Fruit fly (Drosophila melanogaster) whole organism, embryonic: ENCODE data around the gene CG5500.

ENCODE experiments used
- Atf6 ChIP-seq: fragments of 200-800 bp; sonication (Bioruptor generic); IDR thresholded peaks from 2 replicates; pipeline ENCODE4 v1.3.6; 2022; ENCODE audit warnings: missing biosample characterization, missing genetic modification characterization
- Awh ChIP-seq: fragments of 200-800 bp; sonication (Bioruptor generic); IDR thresholded peaks from 2 replicates; pipeline ENCODE4, ENCODE4 v1.3.6; 2022; ENCODE audit warnings: missing biosample characterization, missing genetic modification characterization
- B-H1 ChIP-seq: fragments of 200-800 bp; sonication (Bioruptor generic); IDR thresholded peaks from 3 replicates; pipeline ENCODE4 v1.3.6; 2022; ENCODE audit warnings: missing biosample characterization, missing genetic modification characterization
- CG1024 ChIP-seq: fragments of 200-800 bp; sonication (Bioruptor generic); IDR thresholded peaks from 2 replicates; pipeline ENCODE4 v1.3.6; 2022; ENCODE audit warnings: missing biosample characterization, missing genetic modification characterization
- CG11695 ChIP-seq: fragments of 200-800 bp; sonication (Bioruptor generic); IDR thresholded peaks from 3 replicates; pipeline ENCODE4 v1.3.6; 2022; ENCODE audit warnings: missing biosample characterization, missing genetic modification characterization
- CG11696 ChIP-seq: fragments of 200-800 bp; sonication (Bioruptor generic); IDR thresholded peaks from 2 replicates; pipeline ENCODE4 v1.3.6; 2022; ENCODE audit warnings: missing biosample characterization, missing genetic modification characterization
- CG12219 ChIP-seq: fragments of 200-800 bp; sonication (Bioruptor generic); optimal IDR thresholded peaks from 3 replicates; lab custom pipeline; 2018; ENCODE audit warnings: missing biosample characterization, mild to moderate bottlenecking, missing genetic modification characterization
- CG14441 ChIP-seq: fragments of 200-800 bp; sonication (Bioruptor generic); IDR thresholded peaks from 2 replicates; pipeline ENCODE4 v1.3.6; 2022; ENCODE audit warnings: missing biosample characterization, missing genetic modification characterization
- CG14710 ChIP-seq: fragments of 200-800 bp; sonication (Bioruptor generic); optimal IDR thresholded peaks from 3 replicates; lab custom pipeline; 2019; ENCODE audit warnings: missing biosample characterization, mild to moderate bottlenecking, missing genetic modification characterization, moderate library complexity
- CG16863 ChIP-seq: fragments of 200-800 bp; sonication (Bioruptor generic); optimal IDR thresholded peaks from 3 replicates; lab custom pipeline; 2016; ENCODE audit warnings: missing biosample characterization, missing genetic modification characterization
- CG1792 ChIP-seq: fragments of 200-800 bp; sonication (Bioruptor generic); optimal IDR thresholded peaks from 2 replicates; lab custom pipeline; 2016; ENCODE audit warnings: missing biosample characterization, missing genetic modification characterization
- CG18476 ChIP-seq: fragments of 200-800 bp; sonication (Bioruptor generic); optimal IDR thresholded peaks from 2 replicates; lab custom pipeline; 2016; ENCODE audit warnings: missing biosample characterization, mild to moderate bottlenecking, missing genetic modification characterization
- CG32532 ChIP-seq: fragments of 200-800 bp; sonication (Bioruptor generic); IDR thresholded peaks from 2 replicates; pipeline ENCODE4 v1.3.6; 2022; ENCODE audit warnings: missing biosample characterization, missing genetic modification characterization
- CG34224 ChIP-seq: fragments of 200-800 bp; sonication (Bioruptor generic); IDR thresholded peaks from 3 replicates; pipeline ENCODE4 v1.3.6; 2022; ENCODE audit warnings: missing biosample characterization, missing genetic modification characterization; ENCODE audit not compliant: partially characterized antibody
- CG4282 ChIP-seq: fragments of 200-800 bp; sonication (Bioruptor generic); optimal IDR thresholded peaks from 2 replicates; lab custom pipeline; 2016; ENCODE audit warnings: missing biosample characterization, missing genetic modification characterization
- CG4820 ChIP-seq: fragments of 200-800 bp; sonication (Bioruptor generic); optimal IDR thresholded peaks from 3 replicates; lab custom pipeline; 2016; ENCODE audit warnings: missing biosample characterization, missing genetic modification characterization
- CG6654 ChIP-seq: fragments of 200-800 bp; sonication (Bioruptor generic); optimal IDR thresholded peaks from 2 replicates; lab custom pipeline; 2017; ENCODE audit warnings: missing biosample characterization, mild to moderate bottlenecking, missing genetic modification characterization
- CG7839 ChIP-seq: fragments of 200-800 bp; sonication (Bioruptor generic); optimal IDR thresholded peaks from 3 replicates; lab custom pipeline; 2018; ENCODE audit warnings: missing biosample characterization, mild to moderate bottlenecking, missing genetic modification characterization, moderate library complexity
- CG8944 ChIP-seq: fragments of 200-800 bp; sonication (Bioruptor generic); optimal IDR thresholded peaks from 3 replicates; lab custom pipeline; 2016; ENCODE audit warnings: missing biosample characterization, missing genetic modification characterization
- D ChIP-seq, 2 experiments: fragments of 200-800 bp in 1 of 2; fragments of >200 bp in 1 of 2; sonication (Bioruptor generic) in 1 of 2; optimal IDR thresholded peaks; 2 replicates in 1 of 2; 3 replicates in 1 of 2; lab custom pipeline; 2017; ENCODE audit warnings: mild to moderate bottlenecking in 1 of 2, missing biosample characterization in 1 of 2, missing genetic modification characterization in 1 of 2, missing genetic modification reagents in 1 of 2
- HHEX ChIP-seq: fragments of 200-800 bp; sonication (Bioruptor generic); optimal IDR thresholded peaks from 3 replicates; lab custom pipeline; 2017; ENCODE audit warnings: missing biosample characterization, mild to moderate bottlenecking, missing genetic modification characterization, missing genetic modification reagents
- HmgD ChIP-seq: fragments of 200-800 bp; sonication (Bioruptor generic); optimal IDR thresholded peaks from 3 replicates; lab custom pipeline; 2016; ENCODE audit warnings: missing biosample characterization, missing genetic modification characterization
- Hmr ChIP-seq: fragments of 200-800 bp; sonication (Bioruptor generic); optimal IDR thresholded peaks from 3 replicates; lab custom pipeline; 2017; ENCODE audit warnings: mild to moderate bottlenecking, missing biosample characterization, missing genetic modification reagents, missing genetic modification characterization
- Hmx ChIP-seq: fragments of 200-800 bp; sonication (Bioruptor generic); optimal IDR thresholded peaks from 2 replicates; lab custom pipeline; 2016; ENCODE audit warnings: missing biosample characterization, missing genetic modification characterization
- Hr39 ChIP-seq: fragments of >200 bp; optimal IDR thresholded peaks from 2 replicates; lab custom pipeline; 2017
- Jarid2 ChIP-seq: fragments of 200-800 bp; sonication (Bioruptor generic); optimal IDR thresholded peaks from 3 replicates; lab custom pipeline; 2017; ENCODE audit warnings: mild to moderate bottlenecking, missing biosample characterization, missing genetic modification reagents, missing genetic modification characterization
- Lhr ChIP-seq: fragments of 200-800 bp; sonication (Bioruptor generic); optimal IDR thresholded peaks from 3 replicates; lab custom pipeline; 2017; ENCODE audit warnings: mild to moderate bottlenecking, missing biosample characterization, missing genetic modification reagents, missing genetic modification characterization
- NK7.1 ChIP-seq: fragments of 200-800 bp; sonication (Bioruptor generic); optimal IDR thresholded peaks from 3 replicates; lab custom pipeline; 2016; ENCODE audit warnings: missing biosample characterization, missing genetic modification characterization
- Nf-YA ChIP-seq: fragments of 200-800 bp; sonication (Bioruptor generic); IDR thresholded peaks from 2 replicates; pipeline ENCODE4 v1.3.6; 2022; ENCODE audit warnings: missing biosample characterization, missing genetic modification characterization
- Sox102F ChIP-seq: fragments of 200-800 bp; sonication (Bioruptor generic); optimal IDR thresholded peaks from 2 replicates; lab custom pipeline; 2018; ENCODE audit warnings: missing biosample characterization, mild to moderate bottlenecking, missing genetic modification characterization, moderate library complexity
- Sry-δ ChIP-seq: fragments of 200-800 bp; sonication (Bioruptor generic); optimal IDR thresholded peaks from 2 replicates; lab custom pipeline; 2016; ENCODE audit warnings: missing biosample characterization, missing genetic modification characterization
- Vsx1 ChIP-seq: fragments of 200-800 bp; sonication (Bioruptor generic); optimal IDR thresholded peaks from 2 replicates; lab custom pipeline; 2017; ENCODE audit warnings: missing biosample characterization, mild to moderate bottlenecking, missing genetic modification characterization, missing genetic modification reagents
- ara ChIP-seq: fragments of 200-800 bp; sonication (Bioruptor generic); IDR thresholded peaks from 2 replicates; pipeline ENCODE4 v1.3.6; 2022; ENCODE audit warnings: missing biosample characterization, missing genetic modification characterization
- az2 ChIP-seq: fragments of 200-800 bp; sonication (Bioruptor generic); optimal IDR thresholded peaks from 3 replicates; lab custom pipeline; 2016; ENCODE audit warnings: missing biosample characterization, missing genetic modification characterization
- chif ChIP-seq, 2 experiments: fragments of 200-800 bp; sonication (Bioruptor generic); optimal IDR thresholded peaks; 3 replicates each; lab custom pipeline; 2016; ENCODE audit warnings: missing biosample characterization in 2 of 2, missing genetic modification characterization in 2 of 2
- chm ChIP-seq: fragments of 200-800 bp; sonication (Bioruptor generic); IDR thresholded peaks from 2 replicates; pipeline ENCODE4 v1.3.6; 2022; ENCODE audit warnings: missing biosample characterization, missing genetic modification characterization
- dmrt99B ChIP-seq: fragments of 200-800 bp; sonication (Bioruptor generic); optimal IDR thresholded peaks from 2 replicates; lab custom pipeline; 2018; ENCODE audit warnings: missing biosample characterization, mild to moderate bottlenecking, missing genetic modification characterization, moderate library complexity
- gce ChIP-seq: fragments of 200-800 bp; sonication (Bioruptor generic); IDR thresholded peaks from 3 replicates; pipeline ENCODE4 v1.3.6; 2022; ENCODE audit warnings: missing biosample characterization, missing genetic modification characterization
- gfzf ChIP-seq: fragments of 200-800 bp; sonication (Bioruptor generic); optimal IDR thresholded peaks from 2 replicates; lab custom pipeline; 2016; ENCODE audit warnings: missing biosample characterization, mild to moderate bottlenecking, missing genetic modification characterization, moderate library complexity
- grn ChIP-seq: fragments of 200-800 bp; sonication (Bioruptor generic); optimal IDR thresholded peaks from 3 replicates; lab custom pipeline; 2017; ENCODE audit warnings: missing biosample characterization, missing genetic modification characterization
- ham ChIP-seq: fragments of 200-800 bp; sonication (Bioruptor generic); IDR thresholded peaks from 2 replicates; pipeline ENCODE4 v1.3.6; 2022; ENCODE audit warnings: missing biosample characterization, missing genetic modification characterization
- mirr ChIP-seq: fragments of 200-800 bp; sonication (Bioruptor generic); optimal IDR thresholded peaks from 3 replicates; lab custom pipeline; 2018; ENCODE audit warnings: missing biosample characterization, mild to moderate bottlenecking, missing genetic modification characterization
- nom ChIP-seq: fragments of 200-800 bp; sonication (Bioruptor generic); optimal IDR thresholded peaks from 2 replicates; lab custom pipeline; 2017; ENCODE audit warnings: missing biosample characterization, missing genetic modification characterization, mild to moderate bottlenecking, moderate library complexity, missing genetic modification reagents
- sd ChIP-seq: fragments of 200-800 bp; sonication (Bioruptor generic); optimal IDR thresholded peaks from 3 replicates; lab custom pipeline; 2018; ENCODE audit warnings: missing biosample characterization, mild to moderate bottlenecking, missing genetic modification characterization, moderate library complexity
- sens ChIP-seq: fragments of 200-800 bp; sonication (Bioruptor generic); peaks from one replicate; lab custom pipeline; 2016; ENCODE audit warnings: missing biosample characterization, missing genetic modification characterization
- slp2 ChIP-seq: fragments of 200-800 bp; sonication (Bioruptor generic); optimal IDR thresholded peaks from 2 replicates; lab custom pipeline; 2016; ENCODE audit warnings: missing biosample characterization, missing genetic modification characterization
- so ChIP-seq: fragments of 200-800 bp; sonication (Bioruptor generic); IDR thresholded peaks from 3 replicates; pipeline ENCODE4 v1.3.6; 2022; ENCODE audit warnings: missing biosample characterization, missing genetic modification characterization
- tgo ChIP-seq: fragments of 200-800 bp; sonication (Bioruptor generic); IDR thresholded peaks from 3 replicates; pipeline ENCODE4 v1.3.6; 2022; ENCODE audit warnings: missing biosample characterization, missing genetic modification characterization
- usp ChIP-seq: fragments of >200 bp; optimal IDR thresholded peaks from 2 replicates; lab custom pipeline; 2017; ENCODE audit warnings: missing biosample characterization, missing genetic modification characterization
- wor ChIP-seq: fragments of 200-800 bp; sonication (Bioruptor generic); IDR thresholded peaks from 2 replicates; pipeline ENCODE4 v1.3.6; 2022; ENCODE audit warnings: missing biosample characterization, missing genetic modification characterization
- zen2 ChIP-seq: fragments of 200-800 bp; sonication (Bioruptor generic); IDR thresholded peaks from 3 replicates; pipeline ENCODE4 v1.3.6; 2022; ENCODE audit warnings: missing biosample characterization, missing genetic modification characterization; ENCODE audit not compliant: partially characterized antibody
- zf30C ChIP-seq: fragments of 200-800 bp; sonication (Bioruptor generic); optimal IDR thresholded peaks from 3 replicates; lab custom pipeline; 2018; ENCODE audit warnings: missing biosample characterization, mild to moderate bottlenecking, missing genetic modification characterization

CG5500 gene

DNA sequence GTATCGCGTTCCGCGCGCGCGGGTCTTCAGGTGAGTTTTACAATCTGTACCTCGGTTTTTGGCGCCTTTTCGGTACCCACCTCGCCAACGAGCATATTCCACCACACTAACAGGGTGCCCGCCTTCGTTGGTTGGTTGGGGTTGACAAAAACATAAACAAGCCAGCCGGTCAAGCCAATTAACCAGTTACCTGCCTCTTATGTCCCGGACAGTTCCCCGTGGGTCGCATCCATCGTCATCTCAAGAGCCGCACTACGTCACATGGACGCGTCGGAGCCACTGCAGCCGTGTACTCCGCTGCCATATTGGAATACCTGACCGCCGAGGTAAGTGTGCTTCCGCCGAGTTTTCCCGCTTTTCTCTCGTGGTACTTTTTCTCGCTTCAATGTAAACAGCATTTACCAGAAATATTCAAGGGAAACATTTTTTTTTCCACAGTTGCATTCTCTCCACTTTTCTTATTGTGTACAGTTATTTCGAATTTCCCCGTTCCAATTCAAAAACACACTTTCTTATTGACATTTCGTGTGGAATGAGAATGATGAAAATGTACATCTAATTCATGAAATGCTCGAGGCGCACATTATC, 8.9 kb upstream of the CG5500 start (continued):
- TF ChIP-seq slp2 (GFP tag; lab: Kevin White, UChicago) (no peak), CG1792 (GFP tag; lab: Kevin White, UChicago) (no peak), CG4820 (no peak), Hr39 (no peak), CG12219 (GFP tag; lab: Kevin White, UChicago) (no peak), Hmr (GFP tag; lab: Kevin White, UChicago) (no peak), Sry-δ (GFP tag; lab: Kevin White, UChicago) (no peak), grn (GFP tag; lab: Kevin White, UChicago) (no peak), B-H1 (GFP tag; lab: Robert Waterston, UW) (no peak), HHEX (peak; percentile 36), CG16863 (GFP tag; lab: Kevin White, UChicago) (no peak), CG6654 (GFP tag; lab: Kevin White, UChicago) (no peak), Jarid2 (GFP tag; lab: Kevin White, UChicago) (no peak), so (GFP tag; lab: Robert Waterston, UW) (no peak), usp (GFP tag; lab: Kevin White, UChicago) (no peak), CG4282 (no peak), CG14441 (GFP tag; lab: Robert Waterston, UW) (no peak), Lhr (GFP tag; lab: Kevin White, UChicago) (no peak), zen2 (no peak), CG1024 (GFP tag; lab: Robert Waterston, UW) (no peak), CG18476 (GFP tag; lab: Kevin White, UChicago) (no peak), ara (GFP tag; lab: Robert Waterston, UW) (no peak), CG11696 (GFP tag; lab: Robert Waterston, UW) (no peak), az2 (GFP tag; lab: Kevin White, UChicago) (no peak), Awh (GFP tag; lab: Robert Waterston, UW) (no peak), tgo (GFP tag; lab: Robert Waterston, UW) (no peak), Sox102F (no peak), Atf6 (0 out of 2 replicates have a peak, but pooled peaks have one; percentile 35), sd (tag; lab: Kevin White, UChicago) (no peak), CG32532 (GFP tag; lab: Robert Waterston, UW) (peak; percentile 16; the same call in 1 of the 2 replicates), CG14710 (no peak), gfzf (GFP tag; lab: Kevin White, UChicago) (no peak), NK7.1 (GFP tag; lab: Kevin White, UChicago) (no peak), mirr (GFP tag; lab: Kevin White, UChicago) (no peak), sens (GFP tag; lab: Kevin White, UChicago) (peak; percentile 79), Hmx (GFP tag; lab: Kevin White, UChicago) (peak; percentile 8), dmrt99B (no peak), wor (GFP tag; lab: Robert Waterston, UW) (no peak), Vsx1 (GFP tag; lab: Kevin White, UChicago) (peak; percentile 33), gce (GFP tag; lab: Robert Waterston, UW) (no peak), chif (GFP tag; optimal IDR thresholded peaks at IDR 0.05; lab: Kevin White, UChicago) (no peak), chm (no peak), nom (no peak), ham (GFP tag; lab: Robert Waterston, UW) (no peak), D (optimal IDR thresholded peaks at IDR 0.05; lab: Kevin White, UChicago) (no peak), D (GFP tag; optimal IDR thresholded peaks at IDR 0.05; lab: Kevin White, UChicago) (no peak), CG7839 (tag; lab: Kevin White, UChicago) (no peak), HmgD (GFP tag; lab: Kevin White, UChicago) (no peak), Nf-YA (GFP tag; lab: Robert Waterston, UW) (no peak), CG34224 (GFP tag; lab: Robert Waterston, UW) (no peak), zf30C (GFP tag; lab: Kevin White, UChicago) (no peak), CG8944 (GFP tag; lab: Kevin White, UChicago) (no peak), CG11695 (GFP tag; lab: Robert Waterston, UW) (no peak)
